In the genomic region with DNA sequence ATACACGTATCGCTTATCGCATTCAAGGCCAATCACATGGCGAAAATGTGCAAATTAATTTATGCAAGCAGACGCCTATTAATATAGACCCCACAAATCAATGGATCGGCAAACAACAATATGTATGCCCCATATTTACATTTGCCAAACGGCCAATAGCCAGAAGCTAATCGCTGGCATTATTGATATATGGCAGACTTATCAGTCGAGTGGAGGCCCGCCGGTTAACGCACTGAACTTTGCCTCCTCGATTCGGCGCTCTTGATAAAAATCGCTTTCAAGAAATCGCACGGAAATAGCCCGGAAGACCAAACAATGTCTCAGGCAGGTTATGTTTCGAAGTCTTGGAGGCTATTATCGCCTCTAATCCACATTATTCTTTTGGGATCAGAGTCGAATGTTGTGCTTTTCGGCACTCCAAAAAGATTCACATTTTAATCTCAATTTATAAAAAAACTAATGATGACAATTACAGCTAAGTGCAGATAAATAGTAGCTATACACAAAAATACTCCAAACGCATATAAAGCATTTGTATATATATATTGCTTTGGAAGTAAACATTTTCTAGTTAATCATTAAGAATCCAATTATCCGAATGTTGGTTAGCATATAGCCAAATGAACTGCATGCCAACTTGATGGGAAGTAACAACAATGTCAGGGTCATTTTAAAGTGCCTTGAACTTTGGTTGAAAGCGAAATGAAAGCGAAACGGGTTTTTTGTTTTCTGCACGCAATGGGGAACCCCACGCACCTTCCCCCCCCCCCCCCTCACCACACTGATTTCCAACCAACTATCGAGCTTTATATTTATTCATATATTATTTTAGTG, we compare ENCODE assay signal across 5 fruit fly cellular contexts.
TF ChIP-seq lines count a peak whose summit lies in the region.

No protein-coding gene starts in this region.

- TF ChIP-seq CTCF in whole organism, embryonic (GFP tag; optimal IDR thresholded peaks at IDR 0.05; lab: Kevin White, UChicago), result no peak

TF ChIP-seq in whole organism, adult, 20 proteins besides CTCF, POLR2A, EP300 and RAD21 (continues in another document):
- TF ChIP-seq CG5204 (GFP tag; optimal IDR thresholded peaks at IDR 0.05; lab: Kevin White, UChicago) (no peak), cnc (optimal IDR thresholded peaks at IDR 0.05; lab: Kevin White, UChicago) (no peak), ovo (GFP tag; optimal IDR thresholded peaks at IDR 0.05; lab: Kevin White, UChicago) (no peak), tj (GFP tag; optimal IDR thresholded peaks at IDR 0.05; lab: Kevin White, UChicago) (no peak), bab1 (GFP tag; optimal IDR thresholded peaks at IDR 0.05; lab: Kevin White, UChicago) (no peak), Mnt (GFP tag; optimal IDR thresholded peaks at IDR 0.05; lab: Kevin White, UChicago) (peak; percentile 27), CG7101 (tag; optimal IDR thresholded peaks at IDR 0.05; lab: Kevin White, UChicago) (peak; percentile 36), CG7045 (GFP tag; optimal IDR thresholded peaks at IDR 0.05; lab: Kevin White, UChicago) (no peak), kay (GFP tag; lab: Kevin White, UChicago; ENCODE audit: borderline replicate concordance) (peak; percentile 19), Crg-1 (GFP tag; optimal IDR thresholded peaks at IDR 0.05; lab: Kevin White, UChicago) (peak; percentile 65), CG12768 (GFP tag; optimal IDR thresholded peaks at IDR 0.05; lab: Kevin White, UChicago) (peak; percentile 16), Hr96 (GFP tag; optimal IDR thresholded peaks at IDR 0.05; lab: Kevin White, UChicago) (no peak), pad (GFP tag; optimal IDR thresholded peaks at IDR 0.05; lab: Kevin White, UChicago) (peak; percentile 25), CG14711 (tag; optimal IDR thresholded peaks at IDR 0.05; lab: Kevin White, UChicago) (no peak), toe (GFP tag; optimal IDR thresholded peaks at IDR 0.05; lab: Kevin White, UChicago) (no peak), cic (GFP tag; optimal IDR thresholded peaks at IDR 0.05; lab: Kevin White, UChicago) (peak; percentile 20)

TF ChIP-seq in whole organism, embryonic, 481 proteins besides CTCF, POLR2A, EP300 and RAD21 (continues in another document):
- TF ChIP-seq Mes4 (GFP tag; optimal IDR thresholded peaks at IDR 0.05; lab: Kevin White, UChicago) (no peak), CG17186 (GFP tag; optimal IDR thresholded peaks at IDR 0.05; lab: Kevin White, UChicago) (no peak), vvl (GFP tag; IDR thresholded peaks at IDR 0.05; lab: Robert Waterston, UW) (peak; percentile 36; the same call in 1 of the 2 replicates), CG32767 (GFP tag; IDR thresholded peaks at IDR 0.05; lab: Robert Waterston, UW) (no peak), sr (GFP tag; IDR thresholded peaks at IDR 0.05; lab: Robert Waterston, UW) (0 out of 3 replicates have a peak, but pooled peaks have one; percentile 11), exex (tag; optimal IDR thresholded peaks at IDR 0.05; lab: Kevin White, UChicago) (peak; percentile 92), Hey (tag; optimal IDR thresholded peaks at IDR 0.05; lab: Kevin White, UChicago) (no peak), Med (GFP tag; lab: Kevin White, UChicago) (peak; percentile 77), CG9215 (GFP tag; IDR thresholded peaks at IDR 0.05; lab: Robert Waterston, UW) (no peak), CG17328 (GFP tag; IDR thresholded peaks at IDR 0.05; lab: Robert Waterston, UW) (no peak), mirr (GFP tag; optimal IDR thresholded peaks at IDR 0.05; lab: Kevin White, UChicago) (peak; percentile 67), bigmax (GFP tag; optimal IDR thresholded peaks at IDR 0.05; lab: Kevin White, UChicago) (peak; percentile 39), gro (GFP tag; optimal IDR thresholded peaks at IDR 0.05; lab: Kevin White, UChicago) (peak; percentile 5), sens (GFP tag; lab: Kevin White, UChicago) (peak; percentile 59), CG18599 (GFP tag; optimal IDR thresholded peaks at IDR 0.05; lab: Kevin White, UChicago) (no peak), ham (GFP tag; IDR thresholded peaks at IDR 0.05; lab: Robert Waterston, UW) (no peak), CG12744 (GFP tag; optimal IDR thresholded peaks at IDR 0.05; lab: Kevin White, UChicago) (no peak)

TF ChIP-seq in whole organism, prepupa, 60 proteins besides CTCF, POLR2A, EP300 and RAD21:
- TF ChIP-seq svp (GFP tag; lab: Kevin White, UChicago) (peak; percentile 91), Sox14 (GFP tag; optimal IDR thresholded peaks at IDR 0.05; lab: Kevin White, UChicago) (no peak), vri (GFP tag; optimal IDR thresholded peaks at IDR 0.05; lab: Kevin White, UChicago) (peak; percentile 49), Eip78C (GFP tag; lab: Kevin White, UChicago) (peak; percentile 74), Blimp-1 (GFP tag; optimal IDR thresholded peaks at IDR 0.05; lab: Kevin White, UChicago) (peak; percentile 70)

TF ChIP-seq in whole organism, pupa, 21 proteins besides CTCF, POLR2A, EP300 and RAD21:
- TF ChIP-seq CG8159 (tag; optimal IDR thresholded peaks at IDR 0.05; lab: Kevin White, UChicago) (no peak), EcR (GFP tag; optimal IDR thresholded peaks at IDR 0.05; lab: Kevin White, UChicago) (peak; percentile 94), CG12605 (GFP tag; IDR thresholded peaks at IDR 0.05; lab: Robert Waterston, UW) (no peak)

TF ChIP-seq in whole organism, wandering third instar larva, 38 proteins besides CTCF, POLR2A, EP300 and RAD21:
- TF ChIP-seq Rel (GFP tag; optimal IDR thresholded peaks at IDR 0.05; lab: Kevin White, UChicago), result no peak
- peak; percentile 99 for TF ChIP-seq Rel (tag; optimal IDR thresholded peaks at IDR 0.05; lab: Kevin White, UChicago)
- peak; percentile 68 for TF ChIP-seq Hr83 (GFP tag; optimal IDR thresholded peaks at IDR 0.05; lab: Kevin White, UChicago; ENCODE audit: poor library complexity, severe bottlenecking)
- no peak for TF ChIP-seq N (GFP tag; optimal IDR thresholded peaks at IDR 0.05; lab: Kevin White, UChicago)
